Worm (Caenorhabditis elegans): ENCODE data around the gene C34B4.5.

C34B4.5 gene

DNA sequence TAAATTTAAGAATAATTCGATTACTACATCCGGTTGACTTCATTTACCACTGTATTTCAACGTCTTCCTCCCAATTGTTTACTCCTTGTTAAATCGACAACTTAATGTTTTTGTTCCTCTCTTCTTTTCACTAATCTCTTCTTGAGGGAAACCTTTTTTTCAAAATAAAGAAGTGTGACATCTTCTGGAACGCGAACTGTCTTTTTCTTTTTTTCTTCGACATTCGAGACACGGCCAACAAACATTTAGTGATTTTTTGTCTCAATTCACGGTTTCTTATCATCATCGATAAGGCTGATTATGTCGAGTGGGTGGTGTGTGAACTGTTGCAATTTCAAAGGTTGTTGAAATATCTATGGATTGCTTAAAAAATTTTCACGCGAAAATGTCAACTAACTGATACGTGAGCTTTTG, 10.5 kb upstream of the C34B4.5 start:
- TF ChIP-seq sox-2 (GFP tag; IDR thresholded peaks at IDR 0.05), result no peak
- peak; percentile 39 for TF ChIP-seq elt-2 (tag; optimal IDR thresholded peaks at IDR 0.05)

DNA sequence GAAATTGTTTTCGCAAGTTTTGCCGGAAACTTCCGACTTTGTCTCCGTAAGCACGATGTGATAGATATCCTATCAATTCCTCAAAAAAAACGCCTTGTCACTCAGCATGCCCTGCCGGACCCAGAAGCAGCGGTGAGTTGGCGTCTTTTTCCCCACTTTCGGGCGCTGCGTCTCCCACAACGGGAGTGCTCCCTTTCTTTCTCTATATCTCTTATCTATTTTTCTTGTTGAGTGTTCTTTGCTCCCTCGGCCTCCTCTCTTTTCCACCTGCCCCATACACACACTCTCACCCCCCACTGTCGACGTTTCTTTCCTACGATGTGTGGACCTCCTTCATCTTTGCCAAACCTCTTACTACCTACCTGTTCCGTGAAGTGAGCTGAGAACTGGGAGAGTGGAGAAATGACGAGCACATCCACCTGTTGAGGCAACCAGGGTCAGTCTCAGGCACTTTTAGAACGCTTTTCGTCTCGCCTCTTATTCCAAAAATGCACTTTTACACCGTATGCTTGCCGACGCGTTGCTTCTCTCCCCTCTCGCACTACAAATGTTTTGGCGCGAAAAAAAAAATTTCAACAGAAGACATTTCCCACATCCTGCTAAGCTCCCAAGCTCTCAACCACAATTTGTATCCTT, 9.7 kb upstream of the C34B4.5 start:
- TF ChIP-seq pha-2 (tag; optimal IDR thresholded peaks at IDR 0.05), result no peak
- TF ChIP-seq nfya-1 (tag; optimal IDR thresholded peaks at IDR 0.05), result peak; percentile 66
- TF ChIP-seq elt-4 (tag; optimal IDR thresholded peaks at IDR 0.05), result no peak
- peak; percentile 51 for TF ChIP-seq F13H6.1 (tag; optimal IDR thresholded peaks at IDR 0.05)
- TF ChIP-seq madf-2 (tag; optimal IDR thresholded peaks at IDR 0.05), result no peak
- peak; percentile 14 for TF ChIP-seq ref-2 (tag; optimal IDR thresholded peaks at IDR 0.05)
- TF ChIP-seq unc-42 (tag; optimal IDR thresholded peaks at IDR 0.05), result peak; percentile 24
- TF ChIP-seq C08G9.2 (tag; optimal IDR thresholded peaks at IDR 0.05), result peak; percentile 28
- TF ChIP-seq pha-4 (tag; optimal IDR thresholded peaks at IDR 0.05), result no peak
- TF ChIP-seq unc-55 (GFP tag; optimal IDR thresholded peaks at IDR 0.05), result peak; percentile 90
- peak; percentile 48 for TF ChIP-seq ceh-34 (tag; optimal IDR thresholded peaks at IDR 0.05)
- no peak for TF ChIP-seq fkh-6 (tag; optimal IDR thresholded peaks at IDR 0.05)
- TF ChIP-seq ceh-14 (tag; optimal IDR thresholded peaks at IDR 0.05), result peak; percentile 6
- peak; percentile 54 for TF ChIP-seq ceh-31 (tag; optimal IDR thresholded peaks at IDR 0.05)
- TF ChIP-seq dve-1 (tag; optimal IDR thresholded peaks at IDR 0.05), result no peak
- TF ChIP-seq elt-2 (tag; optimal IDR thresholded peaks at IDR 0.05), result peak; percentile 10
- TF ChIP-seq ceh-9 (tag; optimal IDR thresholded peaks at IDR 0.05), result no peak
- TF ChIP-seq dmd-4 (tag; optimal IDR thresholded peaks at IDR 0.05; ENCODE audit: borderline replicate concordance), result no peak
- no peak for TF ChIP-seq ceh-24 (tag; optimal IDR thresholded peaks at IDR 0.05)
- TF ChIP-seq ceh-18 (tag; optimal IDR thresholded peaks at IDR 0.05), result peak; percentile 91
- TF ChIP-seq rnt-1 (tag; optimal IDR thresholded peaks at IDR 0.05), result peak; percentile 54
- no peak for TF ChIP-seq ama-1 (optimal IDR thresholded peaks at IDR 0.05)
- TF ChIP-seq nhr-11 (tag; optimal IDR thresholded peaks at IDR 0.05), result no peak
- peak; percentile 20 for TF ChIP-seq syd-9 (tag; optimal IDR thresholded peaks at IDR 0.05)
- TF ChIP-seq sdc-2 (tag; optimal IDR thresholded peaks at IDR 0.05), result no peak
- TF ChIP-seq tbx-2 (tag; optimal IDR thresholded peaks at IDR 0.05), result peak; percentile 55

DNA sequence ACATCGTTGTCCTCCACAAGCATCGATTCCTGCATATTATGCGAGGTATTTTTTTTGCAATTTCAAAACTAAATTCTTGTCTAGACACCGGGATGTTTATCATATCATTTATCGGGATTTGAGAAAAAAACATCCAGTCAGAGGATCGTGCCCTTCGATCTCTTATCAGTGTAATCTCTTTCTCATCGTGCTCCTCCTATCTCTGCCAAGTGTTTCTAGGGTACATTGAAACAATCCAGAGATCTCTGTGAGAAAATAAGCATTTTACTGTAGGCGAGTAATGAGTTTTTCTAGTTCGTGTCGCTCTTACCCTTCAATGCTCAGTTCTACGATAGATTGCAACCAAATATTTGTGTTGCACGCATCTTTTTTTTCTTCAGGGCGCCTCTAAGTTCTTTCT, 7.3 kb upstream of the C34B4.5 start:
- TF ChIP-seq fkh-10 (GFP tag; optimal IDR thresholded peaks at IDR 0.05), result no peak
- no peak for TF ChIP-seq ref-2 (tag; optimal IDR thresholded peaks at IDR 0.05)
- TF ChIP-seq ceh-18 (tag; optimal IDR thresholded peaks at IDR 0.05), result peak; percentile 32
- TF ChIP-seq pat-9 (tag; optimal IDR thresholded peaks at IDR 0.05), result no peak

DNA sequence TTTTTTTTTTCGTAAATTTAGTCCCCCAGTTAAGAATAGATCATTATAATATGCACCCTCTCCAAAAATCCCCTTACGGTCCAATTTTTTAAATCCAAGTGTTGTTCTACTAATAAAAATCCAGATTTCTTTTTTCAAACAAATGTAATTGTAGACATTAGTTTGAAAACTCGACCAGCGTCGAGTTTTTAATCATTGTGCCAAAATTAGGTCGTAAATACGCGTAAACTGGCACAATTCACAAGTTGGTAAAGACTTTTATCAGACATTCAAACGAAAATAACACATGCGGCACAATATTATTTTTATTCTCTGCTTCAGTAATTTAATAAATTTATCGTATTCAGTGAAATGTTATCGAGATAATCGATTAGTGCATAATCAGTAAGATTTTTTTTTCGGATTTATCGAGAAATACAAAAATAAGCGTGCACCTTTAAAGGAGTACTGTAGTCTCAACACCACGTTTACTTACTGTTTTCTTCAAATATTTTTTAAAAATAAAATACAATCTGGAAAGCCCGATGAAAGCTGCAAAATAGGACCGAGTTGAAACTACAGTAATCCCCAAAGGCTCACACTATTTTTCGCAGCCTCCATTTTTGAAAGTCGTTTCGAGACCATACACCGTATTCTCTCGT, 5.5 kb upstream of the C34B4.5 start, which contains the start of gene C34B4.4:
Gene C34B4.4 (plus strand): TSS at position 276 of the 641 bp plus-strand sequence.
- TF ChIP-seq rnt-1 (tag; optimal IDR thresholded peaks at IDR 0.05) (no peak), K09A11.1 (tag; optimal IDR thresholded peaks at IDR 0.05; ENCODE audit: insufficient read depth) (no peak), sox-4 (tag; optimal IDR thresholded peaks at IDR 0.05) (no peak)

ce11 chrV:13092349-13092748, 3.4 kb upstream of the C34B4.5 start, which contains the start of gene lurp-4:
TSS of gene lurp-4 (plus strand) at chrV:13092649.
- TF ChIP-seq npax-4 (tag; optimal IDR thresholded peaks at IDR 0.05) (no peak), sox-4 (tag; optimal IDR thresholded peaks at IDR 0.05) (no peak), K09A11.1 (tag; optimal IDR thresholded peaks at IDR 0.05; ENCODE audit: insufficient read depth) (no peak), lim-6 (tag; optimal IDR thresholded peaks at IDR 0.05) (no peak), ref-2 (tag; optimal IDR thresholded peaks at IDR 0.05) (no peak), ttx-3 (tag; optimal IDR thresholded peaks at IDR 0.05) (no peak), pat-9 (tag; optimal IDR thresholded peaks at IDR 0.05) (no peak)

All from whole organism, late embryonic.